Worm (Caenorhabditis elegans) whole organism, young adult: ENCODE results near the gene Y17G7B.23.

Experiments
- F37B4.10 ChIP-seq: fragments of 200-800 bp; sonication (Bioruptor generic); IDR thresholded peaks from 2 replicates; pipeline ENCODE4 v1.3.6; 2022; ENCODE audit warnings: missing genetic modification characterization, missing compliant biosample characterization
- Y56A3A.18 ChIP-seq: fragments of 200-800 bp; sonication (Bioruptor generic); IDR thresholded peaks from 2 replicates; pipeline ENCODE4 v1.3.6; 2022; ENCODE audit warnings: missing genetic modification reagents, missing genetic modification characterization, missing compliant biosample characterization
- ama-1 ChIP-seq, 3 experiments: fragments of 150-350 bp in 1 of 3; sonication (generic microtip) in 2 of 3; optimal IDR thresholded peaks; 2 replicates each; lab custom pipeline; 2014 to 2018; ENCODE audit warnings: missing biosample characterization in 2 of 3, missing genetic modification characterization in 2 of 3, missing genetic modification reagents in 2 of 3
- fkh-3 ChIP-seq: sonication (generic microtip); optimal IDR thresholded peaks from 2 replicates; lab custom pipeline; 2016; ENCODE audit warnings: mild to moderate bottlenecking, missing genetic modification characterization, missing compliant biosample characterization

DNA sequence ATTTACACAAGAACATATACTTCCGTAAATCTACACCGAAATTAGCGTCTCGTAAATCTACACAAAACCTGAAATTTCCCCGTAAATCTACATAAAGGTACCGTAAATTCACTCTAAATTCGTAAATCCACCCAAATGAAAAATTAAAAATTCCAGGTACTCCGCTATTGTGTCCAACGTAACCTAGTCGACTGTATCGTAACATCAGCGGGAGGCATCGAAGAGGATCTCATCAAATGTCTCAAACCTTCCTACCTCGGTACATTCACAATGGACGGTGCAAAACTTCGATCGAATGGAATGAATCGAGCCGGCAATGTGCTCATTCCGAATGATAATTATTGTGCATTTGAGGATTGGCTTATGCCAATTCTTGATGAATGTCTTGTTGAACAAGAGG lies 4.1 kb upstream of the Y17G7B.23 start:
- TF ChIP-seq Y56A3A.18 (GFP tag; lab: Robert Waterston, UW), result no peak
- no peak for TF ChIP-seq fkh-3 (tag; lab: Kevin White, UChicago)
- no peak for TF ChIP-seq F37B4.10 (GFP tag; lab: Robert Waterston, UW)
- no peak for TF ChIP-seq ama-1 (optimal IDR thresholded peaks at IDR 0.05; lab: Kevin White, UChicago)
- no peak for TF ChIP-seq ama-1 (GFP tag; optimal IDR thresholded peaks at IDR 0.05; lab: Kevin White, UChicago)
